Worm (Caenorhabditis elegans) whole organism, late embryonic: ENCODE measurements around the gene srz-104.

ENCODE experiments used
- T23F11.4 ChIP-seq: fragments of 200-800 bp; sonication (Bioruptor generic); optimal IDR thresholded peaks from 2 replicates; lab custom pipeline; 2018; ENCODE audit warnings: mild to moderate bottlenecking, missing genetic modification characterization, missing compliant biosample characterization
- Y22D7AL.16 ChIP-seq: sonication (generic microtip); optimal IDR thresholded peaks from 2 replicates; lab custom pipeline; 2016; ENCODE audit warnings: missing genetic modification characterization, missing compliant biosample characterization
- ceh-18 ChIP-seq: sonication (generic microtip); optimal IDR thresholded peaks from 2 replicates; lab custom pipeline; 2016; ENCODE audit warnings: missing genetic modification characterization, missing compliant biosample characterization
- ceh-34 ChIP-seq: sonication (generic microtip); optimal IDR thresholded peaks from 2 replicates; lab custom pipeline; 2016; ENCODE audit warnings: mild to moderate bottlenecking, missing genetic modification characterization, missing compliant biosample characterization
- ceh-48 ChIP-seq: sonication (generic microtip); optimal IDR thresholded peaks from 2 replicates; lab custom pipeline; 2016; ENCODE audit warnings: missing genetic modification characterization, inconsistent platforms, missing compliant biosample characterization
- dmd-4 ChIP-seq: sonication (generic microtip); optimal IDR thresholded peaks from 2 replicates; lab custom pipeline; 2016; ENCODE audit warnings: borderline replicate concordance, missing genetic modification characterization, missing compliant biosample characterization
- elt-2 ChIP-seq: sonication (generic microtip); optimal IDR thresholded peaks from 2 replicates; lab custom pipeline; 2016; ENCODE audit warnings: missing genetic modification reagents, missing genetic modification characterization, missing compliant biosample characterization
- hlh-6 ChIP-seq: sonication (generic microtip); optimal IDR thresholded peaks from 2 replicates; lab custom pipeline; 2016; ENCODE audit warnings: missing genotype, missing genetic modification characterization, missing compliant biosample characterization
- lim-6 ChIP-seq: sonication (generic microtip); optimal IDR thresholded peaks from 2 replicates; lab custom pipeline; 2016; ENCODE audit warnings: missing genetic modification characterization, missing compliant biosample characterization
- nhr-11 ChIP-seq: fragments of 150-350 bp; optimal IDR thresholded peaks from 2 replicates; lab custom pipeline; 2014; ENCODE audit warnings: missing biosample characterization, missing genetic modification characterization
- pros-1 ChIP-seq: fragments of 150-350 bp; optimal IDR thresholded peaks from 2 replicates; lab custom pipeline; 2014; ENCODE audit warnings: missing biosample characterization, missing genetic modification reagents, missing genetic modification characterization
- unc-55 ChIP-seq: sonication (generic microtip); optimal IDR thresholded peaks from 2 replicates; lab custom pipeline; 2017; ENCODE audit warnings: missing biosample characterization, missing genetic modification reagents, missing genetic modification characterization
- unc-86 ChIP-seq: sonication (generic microtip); optimal IDR thresholded peaks from 2 replicates; lab custom pipeline; 2016; ENCODE audit warnings: missing genetic modification characterization, missing compliant biosample characterization
- ztf-16 ChIP-seq: sonication (generic microtip); optimal IDR thresholded peaks from 2 replicates; lab custom pipeline; 2017; ENCODE audit warnings: missing genetic modification characterization, missing compliant biosample characterization

ce11 chrIV:16320866-16321265, 2.6 kb upstream of the srz-104 start, which contains the start of gene srz-61:
- TF ChIP-seq dmd-4 (tag; lab: Kevin White, UChicago), result no peak
- TF ChIP-seq ceh-18 (tag; lab: Kevin White, UChicago), result no peak
- no peak for TF ChIP-seq elt-2 (tag; lab: Kevin White, UChicago)
- no peak for TF ChIP-seq unc-86 (tag; lab: Kevin White, UChicago)
- TF ChIP-seq lim-6 (tag; lab: Kevin White, UChicago), result no peak
- TF ChIP-seq T23F11.4 (GFP tag; lab: Kevin White, UChicago), result no peak
- no peak for TF ChIP-seq ztf-16
- no peak for TF ChIP-seq ceh-34
- TF ChIP-seq pros-1, result no peak
- no peak for TF ChIP-seq nhr-11
- no peak for TF ChIP-seq Y22D7AL.16
- no peak for TF ChIP-seq ceh-48
- TF ChIP-seq hlh-6 (tag; lab: Kevin White, UChicago), result no peak
- no peak for TF ChIP-seq unc-55 (GFP tag; lab: Kevin White, UChicago)
